Worm (Caenorhabditis elegans) whole organism, L4/young adult: ENCODE results near the gene K06A9.3.

Source experiments
- W03F9.2 ChIP-seq: fragments of 150-350 bp; optimal IDR thresholded peaks from 2 replicates; lab custom pipeline; 2014; ENCODE audit warnings: missing biosample characterization, missing genetic modification characterization
- him-1 ChIP-seq: sonication (generic microtip); optimal IDR thresholded peaks from 2 replicates; lab custom pipeline; 2016; ENCODE audit warnings: missing genotype, missing genetic modification reagents, missing genetic modification characterization, missing compliant biosample characterization

ce11 chrX:1501752-1502151, 33.4 kb downstream of the K06A9.3 start, which contains the start of gene F09E10.7:
- TF ChIP-seq him-1 (tag; lab: Kevin White, UChicago) (no peak), W03F9.2 (no peak)
